Fruit fly (Drosophila melanogaster) whole organism: ENCODE data around the gene ScsbetaG.

Experiments used
- CG8478 ChIP-seq: fragments of >200 bp; optimal IDR thresholded peaks from 2 replicates; lab custom pipeline; 2018; ENCODE audit warnings: inconsistent platforms
- Dll ChIP-seq: fragments of >200 bp; optimal IDR thresholded peaks from 2 replicates; lab custom pipeline; 2017
- pan ChIP-seq: fragments of >200 bp; optimal IDR thresholded peaks from 2 replicates; lab custom pipeline; 2017
- psq ChIP-seq: fragments of >200 bp; optimal IDR thresholded peaks from 2 replicates; lab custom pipeline; 2017
- usp ChIP-seq: fragments of >200 bp; optimal IDR thresholded peaks from 2 replicates; lab custom pipeline; 2017; ENCODE audit warnings: missing biosample characterization, missing genetic modification characterization, mixed read lengths

DNA sequence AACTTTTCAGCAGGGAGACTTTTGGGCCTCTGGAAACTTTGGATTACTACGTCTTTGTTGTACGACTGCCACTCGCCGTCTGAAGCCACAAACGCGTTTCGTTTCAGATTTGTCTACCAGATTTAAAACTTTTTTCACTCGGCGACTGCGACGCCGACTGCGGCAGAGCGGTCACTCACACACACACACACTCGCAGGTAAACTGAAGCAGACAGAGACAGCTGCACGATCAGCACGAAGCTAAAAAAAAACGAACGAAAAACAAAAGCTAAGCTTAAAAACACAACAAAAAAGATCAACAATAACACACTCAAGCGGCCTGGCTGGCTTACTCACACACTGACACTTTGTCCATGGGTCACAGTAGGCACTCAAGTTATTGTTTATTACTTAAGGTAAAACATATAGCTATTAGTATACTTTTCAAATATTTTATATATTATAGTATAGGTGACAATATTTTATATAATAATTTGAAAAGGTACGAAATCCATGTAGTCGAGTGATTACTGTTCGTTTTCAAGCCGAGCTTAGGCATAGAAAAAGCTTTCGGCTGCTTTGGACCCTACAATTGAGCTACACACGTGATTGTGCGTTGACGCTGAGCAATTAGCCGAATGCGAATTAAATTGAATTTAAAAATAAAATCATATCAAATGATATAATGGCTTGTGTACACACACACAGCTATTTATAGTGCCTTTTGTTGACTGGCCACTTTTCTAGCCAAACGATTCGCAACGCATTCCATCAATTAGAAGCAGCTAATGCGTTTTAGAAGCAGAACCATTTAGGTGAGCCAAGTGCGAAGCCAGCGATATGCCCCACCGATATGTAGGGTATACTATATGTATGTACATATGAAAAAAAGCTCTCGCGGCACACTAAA, 14.0 kb upstream of the ScsbetaG start, which contains the start of gene Msr-110:
- no peak for TF ChIP-seq psq (lab: Kevin White, UChicago)
- no peak for TF ChIP-seq usp (GFP tag; lab: Kevin White, UChicago)
- TF ChIP-seq Dll (lab: Kevin White, UChicago), result no peak
- no peak for TF ChIP-seq CG8478
- no peak for TF ChIP-seq pan (lab: Kevin White, UChicago)
